Worm (Caenorhabditis elegans) whole organism, L3 larva: ENCODE measurements around the gene C16C8.8.

Experiments
- ZK546.5 ChIP-seq: sonication (generic microtip); optimal IDR thresholded peaks from 2 replicates; lab custom pipeline; 2017; ENCODE audit warnings: missing biosample characterization, missing genetic modification characterization
- aly-2 ChIP-seq: fragments of 150-350 bp; optimal IDR thresholded peaks from 2 replicates; lab custom pipeline; 2014; ENCODE audit warnings: missing biosample characterization, missing genetic modification characterization
- ama-1 ChIP-seq: fragments of 150-350 bp; optimal IDR thresholded peaks from 2 replicates; lab custom pipeline; 2018
- ceh-28 ChIP-seq: fragments of 150-350 bp; optimal IDR thresholded peaks from 2 replicates; lab custom pipeline; 2014; ENCODE audit warnings: missing biosample characterization, missing genetic modification reagents, missing genetic modification characterization
- ceh-82 ChIP-seq: fragments of 150-350 bp; optimal IDR thresholded peaks from 2 replicates; lab custom pipeline; 2014; ENCODE audit warnings: missing biosample characterization, missing genetic modification characterization
- daf-12 ChIP-seq: fragments of 150-350 bp; optimal IDR thresholded peaks from 2 replicates; lab custom pipeline; 2014; ENCODE audit warnings: missing biosample characterization, missing genetic modification reagents, missing genetic modification characterization
- egl-27 ChIP-seq: sonication (generic microtip); optimal IDR thresholded peaks from 4 replicates; lab custom pipeline; 2017; ENCODE audit warnings: missing biosample characterization, missing genetic modification reagents, missing genetic modification characterization
- egl-5 ChIP-seq: fragments of 150-350 bp; optimal IDR thresholded peaks from 2 replicates; lab custom pipeline; 2017; ENCODE audit warnings: missing biosample characterization, missing genetic modification reagents, missing genetic modification characterization, inconsistent platforms
- elt-1 ChIP-seq: fragments of 150-350 bp; optimal IDR thresholded peaks from 2 replicates; lab custom pipeline; 2014; ENCODE audit warnings: missing biosample characterization, missing genetic modification characterization
- elt-2 ChIP-seq: sonication (generic microtip); optimal IDR thresholded peaks from 2 replicates; lab custom pipeline; 2016; ENCODE audit warnings: missing genetic modification reagents, mild to moderate bottlenecking, missing genetic modification characterization, missing compliant biosample characterization
- eor-1 ChIP-seq, 2 experiments: fragments of 150-350 bp; optimal IDR thresholded peaks; 2 replicates each; lab custom pipeline; 2014 to 2018; ENCODE audit warnings: missing biosample characterization in 2 of 2, missing genetic modification characterization in 2 of 2
- hmg-11 ChIP-seq: sonication (generic microtip); optimal IDR thresholded peaks from 2 replicates; lab custom pipeline; 2016; ENCODE audit warnings: missing genetic modification characterization, missing compliant biosample characterization
- jun-1 ChIP-seq: fragments of 150-350 bp; optimal IDR thresholded peaks from 2 replicates; lab custom pipeline; 2014; ENCODE audit warnings: missing biosample characterization, missing genetic modification reagents, missing genetic modification characterization
- mml-1 ChIP-seq: fragments of 150-350 bp; sonication (generic microtip); optimal IDR thresholded peaks from 3 replicates; lab custom pipeline; 2014; ENCODE audit warnings: missing biosample characterization, missing genetic modification characterization
- nhr-11 ChIP-seq: fragments of 150-350 bp; optimal IDR thresholded peaks from 2 replicates; lab custom pipeline; 2014; ENCODE audit warnings: missing biosample characterization, missing genetic modification characterization
- nhr-12 ChIP-seq: fragments of 150-350 bp; optimal IDR thresholded peaks from 2 replicates; lab custom pipeline; 2014; ENCODE audit warnings: missing biosample characterization, missing genetic modification characterization
- nhr-28 ChIP-seq: fragments of 150-350 bp; optimal IDR thresholded peaks from 2 replicates; lab custom pipeline; 2014; ENCODE audit warnings: missing biosample characterization, missing genetic modification characterization
- nhr-67 ChIP-seq: fragments of 150-350 bp; optimal IDR thresholded peaks from 2 replicates; lab custom pipeline; 2014; ENCODE audit warnings: missing biosample characterization, missing genetic modification characterization
- sea-2 ChIP-seq: fragments of 150-350 bp; sonication (generic microtip); optimal IDR thresholded peaks from 4 replicates; lab custom pipeline; 2014; ENCODE audit warnings: missing biosample characterization, missing genetic modification reagents, missing genetic modification characterization
- unc-62 ChIP-seq: fragments of 150-350 bp; sonication (generic microtip); optimal IDR thresholded peaks from 4 replicates; lab custom pipeline; 2014; ENCODE audit warnings: missing biosample characterization, missing genetic modification reagents, missing genetic modification characterization
- zag-1 ChIP-seq: fragments of 150-350 bp; optimal IDR thresholded peaks from 2 replicates; lab custom pipeline; 2014; ENCODE audit warnings: missing biosample characterization, missing genetic modification characterization
- ztf-11 ChIP-seq: fragments of 150-350 bp; optimal IDR thresholded peaks from 2 replicates; lab custom pipeline; 2014; ENCODE audit warnings: missing biosample characterization, missing genetic modification characterization

Gene C16C8.8

DNA sequence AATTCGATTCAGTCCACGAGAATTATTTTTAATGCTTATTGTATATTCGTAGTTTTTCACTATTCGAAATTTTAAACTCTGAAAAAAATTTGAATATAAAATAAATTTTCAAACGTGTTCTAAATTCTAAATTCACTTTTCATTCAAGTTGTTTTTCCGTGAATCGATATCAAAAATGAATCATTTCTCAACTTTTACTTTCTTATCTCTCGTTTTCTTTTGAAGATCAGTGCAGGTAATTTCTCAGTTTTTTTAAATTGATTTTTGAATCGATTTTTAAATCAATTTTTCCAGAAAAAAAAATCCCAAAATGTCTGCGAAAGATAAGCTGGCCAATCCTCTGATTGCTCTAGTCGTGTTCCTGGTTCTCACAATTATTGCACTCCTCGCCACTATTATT is 45.0 kb downstream of the C16C8.8 start, which contains the start of gene nep-6:
nep-6 (plus strand) TSS at position 301 of the 400 bp plus-strand sequence.
- no peak for TF ChIP-seq aly-2 (tag; lab: Kevin White, UChicago)
- TF ChIP-seq nhr-12 (tag; lab: Kevin White, UChicago) = no peak
- no peak for TF ChIP-seq zag-1 (tag; lab: Kevin White, UChicago)
- no peak for TF ChIP-seq elt-2
- TF ChIP-seq mml-1 (tag; lab: Kevin White, UChicago) = no peak
- TF ChIP-seq elt-1 (tag; lab: Kevin White, UChicago) = no peak
- no peak for TF ChIP-seq ceh-28 (tag; lab: Kevin White, UChicago)
- no peak for TF ChIP-seq ZK546.5 (tag; lab: Kevin White, UChicago)
- no peak for TF ChIP-seq ama-1 (lab: Kevin White, UChicago)
- no peak for TF ChIP-seq nhr-11 (tag; lab: Kevin White, UChicago)
- no peak for TF ChIP-seq ceh-82
- TF ChIP-seq sea-2 = no peak
- no peak for TF ChIP-seq egl-27 (tag; lab: Kevin White, UChicago)

DNA sequence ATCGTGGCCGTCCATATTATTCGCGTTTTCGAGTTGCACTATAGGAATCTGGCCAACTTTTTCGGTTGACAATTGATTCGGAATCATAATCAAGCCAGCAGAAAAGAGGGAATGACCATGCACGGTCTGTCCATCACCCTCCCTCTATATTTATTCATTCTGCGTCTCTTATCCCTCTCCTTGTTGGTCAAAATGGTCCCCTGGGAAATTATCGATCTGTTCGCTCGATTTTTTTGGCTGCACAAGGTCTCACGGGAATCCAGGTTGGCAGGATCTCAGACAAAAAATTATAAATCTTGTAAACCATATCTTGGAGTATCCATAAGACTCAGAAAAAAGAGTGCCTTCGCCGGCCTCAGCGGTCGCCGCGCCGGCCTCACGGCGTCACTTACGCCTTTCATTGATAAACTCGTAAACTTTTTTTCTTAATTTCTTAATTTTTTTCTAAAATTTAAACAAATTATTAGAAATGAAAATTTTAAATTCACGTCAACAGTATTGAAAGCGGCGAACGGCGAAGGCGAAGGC is 47.0 kb downstream of the C16C8.8 start, which contains the start of the genes F18A12.7 and F18A12.2:
F18A12.7 (minus strand) TSS at position 101 of the 528 bp plus-strand sequence.
F18A12.2 (plus strand) TSS at position 478 of the 528 bp plus-strand sequence.
- TF ChIP-seq jun-1 (tag; lab: Kevin White, UChicago) (no peak), unc-62 (GFP tag; lab: Kevin White, UChicago) (no peak), daf-12 (tag; lab: Kevin White, UChicago) (no peak), eor-1 (tag; optimal IDR thresholded peaks at IDR 0.05; lab: Kevin White, UChicago) (no peak), nhr-28 (no peak), egl-5 (tag; lab: Kevin White, UChicago) (no peak), ama-1 (lab: Kevin White, UChicago) (no peak), nhr-11 (tag; lab: Kevin White, UChicago) (no peak), ztf-11 (tag; lab: Kevin White, UChicago) (no peak), nhr-67 (tag; lab: Kevin White, UChicago) (no peak), hmg-11 (tag; lab: Kevin White, UChicago) (no peak)
- TF ChIP-seq, all 47 proteins: peak for 0
